Fruit fly (Drosophila melanogaster): ENCODE data around the gene Fie.

- TF ChIP-seq ttk (optimal IDR thresholded peaks at IDR 0.05) (no peak), h (optimal IDR thresholded peaks at IDR 0.05) (no peak), psq (optimal IDR thresholded peaks at IDR 0.05) (no peak)
These were observed 1.5 kb upstream of the Fie start for dm6 chr3L:3890860-3891259.

Measured in Kc167 (cell line).